Fruit fly (Drosophila melanogaster): Measurements from ENCODE around the gene CG9123.

The CG9123 gene

DNA sequence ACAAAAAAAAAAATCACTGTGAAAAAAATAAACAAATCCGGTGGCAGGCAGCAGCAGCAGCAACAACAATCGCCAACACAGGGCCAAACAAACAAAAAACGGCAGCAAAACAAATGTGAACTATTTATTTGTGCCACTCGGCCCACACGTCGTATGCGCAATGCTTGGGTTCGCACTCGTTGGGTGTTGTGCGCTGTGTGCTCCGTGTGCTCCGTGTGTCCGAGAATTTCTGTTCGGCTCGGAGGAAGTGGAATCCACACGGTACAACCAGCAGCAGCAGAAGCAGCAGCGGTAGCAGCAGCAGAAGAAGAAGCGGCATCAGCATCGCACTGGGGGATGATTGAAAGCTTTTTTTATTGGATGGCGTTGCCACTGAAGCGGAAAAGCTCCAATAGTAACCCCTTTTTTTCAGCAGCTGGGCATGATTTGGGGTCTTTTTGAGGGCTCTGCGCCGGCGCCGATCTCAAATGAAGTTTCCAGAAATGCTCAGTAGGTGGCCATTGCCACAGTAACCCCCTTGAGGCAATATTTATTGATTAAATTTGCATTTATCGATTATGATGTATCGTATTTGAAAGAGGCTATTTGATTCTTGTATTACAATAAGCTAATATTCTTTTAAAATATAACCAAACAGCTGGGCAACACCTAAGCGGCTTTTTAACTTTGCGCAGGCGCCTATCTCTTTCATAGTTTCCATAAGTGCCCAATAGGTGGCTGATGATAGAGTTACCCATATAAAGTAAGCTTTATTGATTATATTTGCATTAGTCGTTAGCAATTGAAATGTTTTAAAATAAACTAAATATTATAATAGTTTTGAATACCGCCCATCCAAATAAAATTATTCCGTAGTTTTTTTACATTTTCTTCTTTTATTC, 43.5 kb upstream of the CG9123 start, which contains the start of gene CG9164:
Gene CG9164, minus strand, starts transcription at position 266 of the 881 bp plus-strand sequence.
- TF ChIP-seq amos (GFP tag; IDR thresholded peaks at IDR 0.05; ENCODE audit: partially characterized antibody) = peak; percentile 27; the same call in 1 of the 2 replicates
- TF ChIP-seq Bgb (GFP tag; IDR thresholded peaks at IDR 0.05; ENCODE audit: partially characterized antibody) = peak; percentile 70
- peak; percentile 16 for TF ChIP-seq sens (GFP tag)
- peak; percentile 19; the same call in 1 of the 2 replicates for TF ChIP-seq slbo (GFP tag; IDR thresholded peaks at IDR 0.05)
- TF ChIP-seq CG6175 (GFP tag; IDR thresholded peaks at IDR 0.05) = peak; percentile 63; the same call in 1 of the 3 replicates
- TF ChIP-seq ewg (GFP tag; optimal IDR thresholded peaks at IDR 0.05) = peak; percentile 98
- TF ChIP-seq bbx (GFP tag; IDR thresholded peaks at IDR 0.05; ENCODE audit: partially characterized antibody) = peak; percentile 38; the same call in 1 of the 2 replicates
- TF ChIP-seq phol (tag; optimal IDR thresholded peaks at IDR 0.05) = no peak
- TF ChIP-seq Hmr (GFP tag; optimal IDR thresholded peaks at IDR 0.05) = peak; percentile 31
- peak in 1 of 2 experiments; percentile 17 for TF ChIP-seq crp (GFP tag; optimal IDR thresholded peaks at IDR 0.05)
- no peak for TF ChIP-seq CG9932 (GFP tag; IDR thresholded peaks at IDR 0.05)
- no peak for TF ChIP-seq unc-4 (GFP tag; IDR thresholded peaks at IDR 0.05; ENCODE audit: partially characterized antibody)
- no peak for TF ChIP-seq CG10267 (tag; optimal IDR thresholded peaks at IDR 0.05)
- 0 out of 2 replicates have a peak, but pooled peaks have one; percentile 11 for TF ChIP-seq Dref (GFP tag; IDR thresholded peaks at IDR 0.05)
- no peak for TF ChIP-seq ATbp (GFP tag; optimal IDR thresholded peaks at IDR 0.05)
- no peak for TF ChIP-seq CG2199 (GFP tag; IDR thresholded peaks at IDR 0.05)
- TF ChIP-seq CTCF (GFP tag; optimal IDR thresholded peaks at IDR 0.05) = peak; percentile 88
- peak; percentile 1 for TF ChIP-seq sqz (GFP tag; optimal IDR thresholded peaks at IDR 0.05)
- TF ChIP-seq Nf-YA (GFP tag; IDR thresholded peaks at IDR 0.05) = no peak
- peak; percentile 50; the same call in 1 of the 3 replicates for TF ChIP-seq sr (GFP tag; IDR thresholded peaks at IDR 0.05)
- peak; percentile 34 for TF ChIP-seq CG17385 (GFP tag; optimal IDR thresholded peaks at IDR 0.05)
- TF ChIP-seq Adf1 (GFP tag; IDR thresholded peaks at IDR 0.05) = peak; percentile 77
- TF ChIP-seq fu2 (GFP tag; optimal IDR thresholded peaks at IDR 0.05) = no peak
- peak; percentile 67 for TF ChIP-seq CG7372 (GFP tag; IDR thresholded peaks at IDR 0.05)
- peak; percentile 17 for TF ChIP-seq pzg (GFP tag; optimal IDR thresholded peaks at IDR 0.05)
- TF ChIP-seq CG15514 (GFP tag; optimal IDR thresholded peaks at IDR 0.05) = peak; percentile 4
- peak; percentile 40 for TF ChIP-seq Med (GFP tag)
- peak; percentile 76 for TF ChIP-seq onecut (GFP tag; IDR thresholded peaks at IDR 0.05)
- TF ChIP-seq CG10979 (tag; optimal IDR thresholded peaks at IDR 0.05) = peak; percentile 84
- peak; percentile 63 for TF ChIP-seq seq (GFP tag; IDR thresholded peaks at IDR 0.05)
- peak; percentile 58 for TF ChIP-seq CG10543 (GFP tag; optimal IDR thresholded peaks at IDR 0.05)
- peak; percentile 74 for TF ChIP-seq Deaf1 (tag; optimal IDR thresholded peaks at IDR 0.05)

DNA sequence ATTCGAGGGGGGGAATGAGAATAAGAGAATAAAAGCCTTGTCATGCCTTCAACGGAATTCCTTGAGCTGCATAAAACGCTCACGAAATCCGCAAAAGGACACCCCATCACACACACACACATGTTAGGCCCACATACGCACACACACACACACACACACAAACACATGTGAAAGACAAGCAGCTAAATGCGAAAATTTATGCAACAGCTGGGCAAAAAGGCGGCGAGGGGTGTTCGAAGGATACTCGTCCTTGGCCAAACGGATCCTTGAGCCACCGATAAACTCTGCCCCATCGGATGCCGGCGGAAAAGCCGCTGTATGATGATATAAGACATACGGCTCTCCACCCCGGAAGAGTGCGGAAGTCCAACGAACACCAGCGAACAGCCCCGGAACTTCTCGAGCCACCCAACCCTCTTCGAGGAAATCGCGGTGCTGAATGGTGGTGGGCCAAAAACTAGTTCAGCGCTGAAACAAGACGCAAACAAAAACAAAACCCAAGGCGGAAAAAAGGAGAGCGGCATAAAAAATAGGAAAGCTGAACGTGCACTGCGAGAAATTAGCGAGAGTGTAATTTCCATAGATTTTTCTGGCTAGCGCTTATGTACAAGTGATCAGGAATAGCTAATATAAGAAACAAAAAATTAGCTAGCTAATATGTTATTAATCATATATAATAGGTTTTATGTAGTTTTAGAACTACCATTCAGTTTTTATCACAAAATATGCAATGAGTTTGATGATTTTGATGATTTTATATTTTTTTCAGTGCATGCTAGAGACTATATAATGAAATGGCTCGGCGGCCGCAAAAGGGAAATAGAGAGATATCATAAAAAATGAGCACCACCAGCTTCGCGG, 41.8 kb upstream of the CG9123 start:
- TF ChIP-seq CG17829 (tag; optimal IDR thresholded peaks at IDR 0.05) (peak; percentile 44), CG16863 (GFP tag; optimal IDR thresholded peaks at IDR 0.05) (no peak), CG1792 (GFP tag; optimal IDR thresholded peaks at IDR 0.05) (no peak), run (tag; optimal IDR thresholded peaks at IDR 0.05) (peak; percentile 11), dpn (GFP tag; optimal IDR thresholded peaks at IDR 0.05) (peak in 1 of 2 experiments; percentile 45), bbx (GFP tag; IDR thresholded peaks at IDR 0.05; ENCODE audit: partially characterized antibody) (no peak), sna (GFP tag; IDR thresholded peaks at IDR 0.05; ENCODE audit: partially characterized antibody) (no peak), CG9932 (GFP tag; IDR thresholded peaks at IDR 0.05) (0 out of 2 replicates have a peak, but pooled peaks have one; percentile 29), ssp (GFP tag; IDR thresholded peaks at IDR 0.05) (peak; percentile 11; the same call in 1 of the 2 replicates), pzg (GFP tag; optimal IDR thresholded peaks at IDR 0.05) (no peak), Dbx (GFP tag; IDR thresholded peaks at IDR 0.05) (0 out of 3 replicates have a peak, but pooled peaks have one; percentile 37), bab2 (GFP tag; optimal IDR thresholded peaks at IDR 0.05) (no peak), Fer2 (tag; optimal IDR thresholded peaks at IDR 0.05) (no peak), org-1 (GFP tag; optimal IDR thresholded peaks at IDR 0.05) (peak; percentile 46), kah (GFP tag; optimal IDR thresholded peaks at IDR 0.05) (no peak), Hr78 (GFP tag; optimal IDR thresholded peaks at IDR 0.05) (no peak), CTCF (GFP tag; optimal IDR thresholded peaks at IDR 0.05) (no peak), CG4854 (GFP tag; optimal IDR thresholded peaks at IDR 0.05) (no peak)

Data from whole organism, embryonic.